Fruit fly (Drosophila melanogaster) S2 (cell line): ENCODE results near the gene CG43062.

ENCODE experiments used
- CG8478 ChIP-seq: fragments of >200 bp; optimal IDR thresholded peaks from 2 replicates; lab custom pipeline; 2018
- CTCF ChIP-seq, 2 experiments: fragments of >200 bp; optimal IDR thresholded peaks; 2 replicates each; lab custom pipeline; 2018

DNA sequence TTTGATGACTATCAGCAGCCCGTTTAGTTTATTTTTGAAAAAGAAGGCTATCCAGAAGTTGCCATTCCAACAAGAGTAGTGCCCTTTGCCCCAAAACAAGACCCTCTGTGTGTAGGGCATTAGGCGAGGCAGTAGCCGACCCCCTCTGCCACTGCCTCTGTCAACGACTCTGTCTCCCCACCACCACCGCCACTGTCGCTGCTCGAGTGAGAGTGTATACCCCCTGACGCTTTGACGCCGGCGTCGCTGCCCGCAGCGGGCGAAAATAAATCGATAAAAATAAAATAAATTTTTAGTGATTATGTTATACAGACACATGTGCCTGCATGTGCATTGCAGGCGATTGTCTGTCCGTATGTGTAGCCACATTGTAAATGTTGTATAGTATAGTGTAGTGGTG, 26.9 kb downstream of the CG43062 start:
- TF ChIP-seq CTCF (optimal IDR thresholded peaks at IDR 0.05; lab: Kevin White, UChicago) (no peak), CG8478 (lab: Kevin White, UChicago) (no peak)
